Worm (Caenorhabditis elegans) whole organism, L3 larva: Measurements from ENCODE around the gene R02F11.1.

Source experiments
- R02D3.7 ChIP-seq: fragments of 150-350 bp; optimal IDR thresholded peaks from 2 replicates; lab custom pipeline; 2014; ENCODE audit warnings: missing biosample characterization, missing genetic modification characterization
- ama-1 ChIP-seq: fragments of 150-350 bp; optimal IDR thresholded peaks from 2 replicates; lab custom pipeline; 2018
- ceh-28 ChIP-seq: fragments of 150-350 bp; optimal IDR thresholded peaks from 2 replicates; lab custom pipeline; 2014; ENCODE audit warnings: missing biosample characterization, missing genetic modification reagents, missing genetic modification characterization
- ceh-82 ChIP-seq: fragments of 150-350 bp; optimal IDR thresholded peaks from 2 replicates; lab custom pipeline; 2014; ENCODE audit warnings: missing biosample characterization, missing genetic modification characterization
- ceh-9 ChIP-seq: sonication (generic microtip); optimal IDR thresholded peaks from 2 replicates; lab custom pipeline; 2018; ENCODE audit warnings: missing biosample characterization, missing genetic modification characterization
- daf-12 ChIP-seq: fragments of 150-350 bp; optimal IDR thresholded peaks from 2 replicates; lab custom pipeline; 2014; ENCODE audit warnings: missing biosample characterization, missing genetic modification reagents, missing genetic modification characterization
- elt-3 ChIP-seq, 3 experiments: fragments of 150-350 bp in 1 of 3; sonication (generic microtip) in 2 of 3; optimal IDR thresholded peaks; 2 replicates in 2 of 3; 4 replicates in 1 of 3; lab custom pipeline; 2014 to 2017; ENCODE audit warnings: missing biosample characterization in 3 of 3, missing genetic modification characterization in 3 of 3
- fkh-10 ChIP-seq: sonication (generic microtip); optimal IDR thresholded peaks from 2 replicates; lab custom pipeline; 2017; ENCODE audit warnings: missing biosample characterization, missing genetic modification reagents, missing genetic modification characterization
- fos-1 ChIP-seq: fragments of 150-350 bp; optimal IDR thresholded peaks from 2 replicates; lab custom pipeline; 2014; ENCODE audit warnings: missing biosample characterization, missing genetic modification characterization
- hmg-11 ChIP-seq: sonication (generic microtip); optimal IDR thresholded peaks from 2 replicates; lab custom pipeline; 2016; ENCODE audit warnings: missing genetic modification characterization, missing compliant biosample characterization
- lin-39 ChIP-seq: fragments of 150-350 bp; optimal IDR thresholded peaks from 2 replicates; lab custom pipeline; 2018; ENCODE audit warnings: missing biosample characterization, missing genetic modification reagents, missing genetic modification characterization
- mdl-1 ChIP-seq: fragments of 150-350 bp; optimal IDR thresholded peaks from 2 replicates; lab custom pipeline; 2014; ENCODE audit warnings: missing biosample characterization, missing genetic modification characterization
- nhr-12 ChIP-seq: fragments of 150-350 bp; optimal IDR thresholded peaks from 2 replicates; lab custom pipeline; 2014; ENCODE audit warnings: missing biosample characterization, missing genetic modification characterization
- unc-62 ChIP-seq: fragments of 150-350 bp; sonication (generic microtip); optimal IDR thresholded peaks from 4 replicates; lab custom pipeline; 2014; ENCODE audit warnings: missing biosample characterization, missing genetic modification reagents, missing genetic modification characterization

- no peak for TF ChIP-seq ama-1 (lab: Kevin White, UChicago)
- TF ChIP-seq lin-39 (tag; lab: Kevin White, UChicago): no peak
- TF ChIP-seq ceh-28: no peak
- TF ChIP-seq hmg-11 (tag; lab: Kevin White, UChicago): no peak
- no peak for TF ChIP-seq mdl-1 (tag; lab: Kevin White, UChicago)
- no peak for TF ChIP-seq unc-62 (GFP tag; lab: Kevin White, UChicago)
- no peak for TF ChIP-seq fkh-10 (GFP tag; lab: Kevin White, UChicago)
- TF ChIP-seq ceh-9: no peak
- TF ChIP-seq R02D3.7: no peak
- TF ChIP-seq ceh-82 (tag; lab: Kevin White, UChicago): no peak
- no peak for TF ChIP-seq daf-12 (tag; lab: Kevin White, UChicago)
- TF ChIP-seq nhr-12 (tag; lab: Kevin White, UChicago): no peak
- no peak for TF ChIP-seq fos-1
- TF ChIP-seq elt-3 (tag; optimal IDR thresholded peaks at IDR 0.05; lab: Kevin White, UChicago): no peak
Measured at ce11 chrV:4834277-4834676, 33.4 kb downstream of the R02F11.1 start, which contains the start of gene C37H5.14.
